Worm (Caenorhabditis elegans): ENCODE data around the gene T03G6.7.

Gene T03G6.7

DNA sequence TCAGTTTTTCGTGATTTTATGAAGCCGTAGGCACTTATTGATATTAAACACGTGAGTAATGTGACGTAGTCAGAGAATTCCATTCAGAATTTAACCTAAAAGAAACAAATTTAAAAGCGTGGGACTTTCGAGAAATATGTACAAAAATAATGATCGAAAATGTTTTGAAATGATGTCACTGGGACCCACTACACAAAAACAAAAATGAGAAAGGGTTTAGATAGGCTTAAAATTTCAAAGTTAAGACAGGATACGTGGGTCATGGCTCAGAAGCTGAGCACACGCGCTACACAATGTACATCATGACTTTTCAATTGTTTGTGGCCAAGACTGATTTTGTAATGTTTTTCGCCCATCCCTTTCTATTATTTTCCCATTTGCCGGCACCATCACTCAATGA lies 45.0 kb upstream of the T03G6.7 start, which contains the start of gene smvt-1:
Gene smvt-1 (minus strand): TSS at position 101 of the 400 bp plus-strand sequence.
- TF ChIP-seq cebp-1 (GFP tag; IDR thresholded peaks at IDR 0.05) (no peak), cebp-1 (tag; optimal IDR thresholded peaks at IDR 0.05) (no peak), bed-1 (GFP tag; IDR thresholded peaks at IDR 0.05) (no peak), attf-5 (GFP tag; optimal IDR thresholded peaks at IDR 0.05) (no peak), lsy-27 (tag; optimal IDR thresholded peaks at IDR 0.05; ENCODE audit: borderline replicate concordance, insufficient read depth) (no peak), snpc-1.3 (tag; optimal IDR thresholded peaks at IDR 0.05; ENCODE audit: insufficient read depth) (no peak), B0261.1 (tag; optimal IDR thresholded peaks at IDR 0.05) (no peak), lin-26 (GFP tag; IDR thresholded peaks at IDR 0.05) (no peak), tlf-1 (GFP tag; optimal IDR thresholded peaks at IDR 0.05) (no peak), ztf-26 (tag; optimal IDR thresholded peaks at IDR 0.05) (no peak), lin-40 (tag; optimal IDR thresholded peaks at IDR 0.05) (no peak), akir-1 (GFP tag; optimal IDR thresholded peaks at IDR 0.05) (no peak)

DNA sequence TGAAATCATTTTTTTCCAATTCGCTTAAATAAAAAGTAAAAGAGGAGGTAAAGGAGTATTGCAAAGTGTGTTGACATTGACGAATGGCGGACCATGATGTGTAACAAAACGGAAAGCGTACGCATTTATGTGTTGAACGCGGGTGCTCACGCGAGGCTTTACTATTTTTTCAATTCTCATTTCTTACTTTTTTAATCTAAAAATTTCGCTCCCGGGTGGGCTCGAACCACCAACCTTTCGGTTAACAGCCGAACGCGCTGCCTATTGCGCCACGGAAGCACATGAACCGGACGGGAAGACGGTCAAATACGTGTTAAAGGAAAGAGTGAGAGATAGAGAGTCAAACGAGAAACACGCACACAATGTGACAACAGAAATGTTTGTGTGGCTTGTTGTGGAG lies 44.5 kb upstream of the T03G6.7 start:
- no peak for TF ChIP-seq cebp-2 (GFP tag; IDR thresholded peaks at IDR 0.05)
- TF ChIP-seq efl-1 (GFP tag; optimal IDR thresholded peaks at IDR 0.05) = no peak
- TF ChIP-seq F49E8.2 (tag; optimal IDR thresholded peaks at IDR 0.05; ENCODE audit: insufficient read depth) = peak; percentile 42
- TF ChIP-seq lin-26 (GFP tag; IDR thresholded peaks at IDR 0.05) = peak; percentile 92; the same call in 1 of the 2 replicates
- no peak for TF ChIP-seq nhr-27 (tag; optimal IDR thresholded peaks at IDR 0.05)
- no peak for TF ChIP-seq Y95B8A.8 (GFP tag; IDR thresholded peaks at IDR 0.05)
- TF ChIP-seq B0261.1 (tag; optimal IDR thresholded peaks at IDR 0.05) = peak; percentile 86
- TF ChIP-seq F57A8.1 (GFP tag; optimal IDR thresholded peaks at IDR 0.05) = peak; percentile 59
- no peak for TF ChIP-seq athp-1 (tag; optimal IDR thresholded peaks at IDR 0.05)
- 0 out of 2 replicates have a peak, but pooled peaks have one; percentile 35 for TF ChIP-seq zfh-2 (GFP tag; conservative IDR thresholded peaks at IDR 0.05)
- TF ChIP-seq snpc-1.1 (tag; optimal IDR thresholded peaks at IDR 0.05; ENCODE audit: insufficient read depth) = peak; percentile 49
- peak; percentile 86 for TF ChIP-seq D2030.7 (GFP tag; IDR thresholded peaks at IDR 0.05)
- TF ChIP-seq ceh-58 (GFP tag; IDR thresholded peaks at IDR 0.05) = no peak
- TF ChIP-seq F23B12.7 (tag; optimal IDR thresholded peaks at IDR 0.05; ENCODE audit: insufficient read depth) = peak; percentile 85
- no peak for TF ChIP-seq Y53F4B.3 (GFP tag; IDR thresholded peaks at IDR 0.05)
- TF ChIP-seq madf-10 (tag; optimal IDR thresholded peaks at IDR 0.05) = peak; percentile 76
- no peak for TF ChIP-seq unc-62 (GFP tag; optimal IDR thresholded peaks at IDR 0.05)
- peak; percentile 75 for TF ChIP-seq repo-1 (tag; optimal IDR thresholded peaks at IDR 0.05)
- TF ChIP-seq F37B4.10 (GFP tag; IDR thresholded peaks at IDR 0.05) = 0 out of 2 replicates have a peak, but pooled peaks have one; percentile 82
- peak; percentile 4 for TF ChIP-seq ets-4 (GFP tag; optimal IDR thresholded peaks at IDR 0.05)
- TF ChIP-seq ceh-27 (GFP tag; optimal IDR thresholded peaks at IDR 0.05) = peak; percentile 36
- peak; percentile 56 for TF ChIP-seq B0035.1 (tag; optimal IDR thresholded peaks at IDR 0.05)
- TF ChIP-seq ztf-3 (GFP tag; optimal IDR thresholded peaks at IDR 0.05) = no peak
- TF ChIP-seq lag-1 (GFP tag; IDR thresholded peaks at IDR 0.05) = no peak
- TF ChIP-seq mxl-1 (tag; optimal IDR thresholded peaks at IDR 0.05) = peak; percentile 63
- peak; percentile 36 for TF ChIP-seq ztf-26 (tag; optimal IDR thresholded peaks at IDR 0.05)
- TF ChIP-seq F10E7.11 (tag; optimal IDR thresholded peaks at IDR 0.05) = peak; percentile 23
- peak; percentile 55 for TF ChIP-seq atf-7 (tag; optimal IDR thresholded peaks at IDR 0.05)
- TF ChIP-seq egl-18 (GFP tag; IDR thresholded peaks at IDR 0.05) = 0 out of 2 replicates have a peak, but pooled peaks have one; percentile 5
- TF ChIP-seq lir-1 (GFP tag; conservative IDR thresholded peaks at IDR 0.05) = no peak
- peak; percentile 59 for TF ChIP-seq attf-5 (GFP tag; optimal IDR thresholded peaks at IDR 0.05)
- no peak for TF ChIP-seq nhr-120 (GFP tag; IDR thresholded peaks at IDR 0.05)
- TF ChIP-seq zim-3 (tag; optimal IDR thresholded peaks at IDR 0.05) = peak; percentile 72
- TF ChIP-seq dpff-1 (tag; optimal IDR thresholded peaks at IDR 0.05) = no peak
- peak; percentile 58 for TF ChIP-seq cebp-1 (GFP tag; IDR thresholded peaks at IDR 0.05)
- TF ChIP-seq cebp-1 (tag; optimal IDR thresholded peaks at IDR 0.05) = peak; percentile 76
- TF ChIP-seq die-1 (tag; optimal IDR thresholded peaks at IDR 0.05) = peak; percentile 88
- peak; percentile 76 for TF ChIP-seq akir-1 (GFP tag; optimal IDR thresholded peaks at IDR 0.05)
- TF ChIP-seq Y56A3A.18 (GFP tag; IDR thresholded peaks at IDR 0.05) = 0 out of 2 replicates have a peak, but pooled peaks have one; percentile 9
- TF ChIP-seq F22D6.2 (tag; optimal IDR thresholded peaks at IDR 0.05) = peak; percentile 45

Measured in whole organism, young adult.